Worm (Caenorhabditis elegans) whole organism, L3 larva: ENCODE data around the gene gcy-31.

Experiments
- elt-2 ChIP-seq: sonication (generic microtip); optimal IDR thresholded peaks from 2 replicates; lab custom pipeline; 2016; ENCODE audit warnings: missing genetic modification reagents, mild to moderate bottlenecking, missing genetic modification characterization, missing compliant biosample characterization
- nhr-11 ChIP-seq: fragments of 150-350 bp; optimal IDR thresholded peaks from 2 replicates; lab custom pipeline; 2014; ENCODE audit warnings: missing biosample characterization, missing genetic modification characterization

ce11 chrX:2375300-2376035 lies 51.8 kb downstream of the gcy-31 start, which contains the start of gene F47G3.3:
- TF ChIP-seq nhr-11 (no peak), elt-2 (no peak)
